Fruit fly (Drosophila melanogaster) whole organism, embryonic: Measurements from ENCODE around the gene SPR.
A peak's percentile ranks its signal among the peaks of the same experiment; 100 is the strongest.

Experiments
- CG11085 ChIP-seq: fragments of 200-800 bp; sonication (Bioruptor generic); IDR thresholded peaks from 2 replicates; pipeline ENCODE4 v1.3.6; 2022; ENCODE audit warnings: missing biosample characterization, missing genetic modification characterization
- CG11093 ChIP-seq: fragments of 200-800 bp; sonication (Bioruptor generic); IDR thresholded peaks from 3 replicates; pipeline ENCODE4 v1.3.6; 2022; ENCODE audit warnings: missing biosample characterization, missing genetic modification characterization
- CG11695 ChIP-seq: fragments of 200-800 bp; sonication (Bioruptor generic); IDR thresholded peaks from 3 replicates; pipeline ENCODE4 v1.3.6; 2022; ENCODE audit warnings: missing biosample characterization, missing genetic modification characterization
- CG12236 ChIP-seq: fragments of 200-800 bp; sonication (Bioruptor generic); optimal IDR thresholded peaks from 2 replicates; lab custom pipeline; 2016; ENCODE audit warnings: missing biosample characterization, missing genetic modification characterization
- CG12942 ChIP-seq: fragments of 200-800 bp; sonication (Bioruptor generic); optimal IDR thresholded peaks from 3 replicates; lab custom pipeline; 2016; ENCODE audit warnings: missing biosample characterization, missing genetic modification characterization
- CG13894 ChIP-seq: fragments of 200-800 bp; sonication (Bioruptor generic); optimal IDR thresholded peaks from 3 replicates; lab custom pipeline; 2018; ENCODE audit warnings: missing biosample characterization, mild to moderate bottlenecking, missing genetic modification characterization, moderate library complexity
- CG14441 ChIP-seq: fragments of 200-800 bp; sonication (Bioruptor generic); IDR thresholded peaks from 2 replicates; pipeline ENCODE4 v1.3.6; 2022; ENCODE audit warnings: missing biosample characterization, missing genetic modification characterization
- CG18011 ChIP-seq: fragments of 200-800 bp; sonication (Bioruptor generic); optimal IDR thresholded peaks from 2 replicates; lab custom pipeline; 2017; ENCODE audit warnings: missing biosample characterization, missing genetic modification characterization, mild to moderate bottlenecking, moderate library complexity, missing genotype
- CG2202 ChIP-seq: fragments of 200-800 bp; sonication (Bioruptor generic); optimal IDR thresholded peaks from 2 replicates; lab custom pipeline; 2018; ENCODE audit warnings: missing biosample characterization, mild to moderate bottlenecking, missing genetic modification characterization
- CG31365 ChIP-seq: fragments of 200-800 bp; sonication (Bioruptor generic); optimal IDR thresholded peaks from 2 replicates; lab custom pipeline; 2018; ENCODE audit warnings: missing biosample characterization, mild to moderate bottlenecking, missing genetic modification characterization
- CG32767 ChIP-seq: fragments of 200-800 bp; sonication (Bioruptor generic); IDR thresholded peaks from 2 replicates; pipeline ENCODE4 v1.3.6; 2022; ENCODE audit warnings: missing biosample characterization, missing genetic modification characterization
- CG33213 ChIP-seq: fragments of 200-800 bp; sonication (Bioruptor generic); optimal IDR thresholded peaks from 3 replicates; lab custom pipeline; 2016; ENCODE audit warnings: missing biosample characterization, missing genetic modification characterization
- CG42726 ChIP-seq: fragments of 200-800 bp; sonication (Bioruptor generic); IDR thresholded peaks from 2 replicates; pipeline ENCODE4 v1.3.6; 2022; ENCODE audit warnings: missing biosample characterization, missing genetic modification characterization; ENCODE audit not compliant: partially characterized antibody
- CG6813 ChIP-seq: fragments of 200-800 bp; sonication (Bioruptor generic); optimal IDR thresholded peaks from 2 replicates; lab custom pipeline; 2017; ENCODE audit warnings: missing biosample characterization, missing genetic modification characterization, mild to moderate bottlenecking, moderate library complexity, missing genetic modification reagents
- CG7556 ChIP-seq: fragments of 200-800 bp; sonication (Bioruptor generic); optimal IDR thresholded peaks from 2 replicates; lab custom pipeline; 2017; ENCODE audit warnings: missing biosample characterization, mild to moderate bottlenecking, missing genetic modification characterization
- CG7987 ChIP-seq: fragments of 200-800 bp; sonication (Bioruptor generic); optimal IDR thresholded peaks from 2 replicates; lab custom pipeline; 2018; ENCODE audit warnings: missing biosample characterization, mild to moderate bottlenecking, missing genetic modification characterization, moderate library complexity
- CG9437 ChIP-seq: fragments of 200-800 bp; sonication (Bioruptor generic); optimal IDR thresholded peaks from 2 replicates; lab custom pipeline; 2018; ENCODE audit warnings: missing biosample characterization, mild to moderate bottlenecking, missing genetic modification characterization
- CoRest ChIP-seq: fragments of 200-800 bp; sonication (Bioruptor generic); optimal IDR thresholded peaks from 3 replicates; lab custom pipeline; 2018; ENCODE audit warnings: missing biosample characterization, mild to moderate bottlenecking, missing genetic modification characterization, moderate library complexity
- Dip3 ChIP-seq: fragments of 200-800 bp; sonication (Bioruptor generic); optimal IDR thresholded peaks from 3 replicates; lab custom pipeline; 2016; ENCODE audit warnings: missing biosample characterization, missing genetic modification characterization
- Doc3 ChIP-seq: fragments of 200-800 bp; sonication (Bioruptor generic); IDR thresholded peaks from 3 replicates; pipeline ENCODE4 v1.3.6; 2022; ENCODE audit warnings: missing biosample characterization, missing genetic modification characterization; ENCODE audit not compliant: partially characterized antibody
- Ets65A ChIP-seq: fragments of 200-800 bp; sonication (Bioruptor generic); peaks from one replicate; lab custom pipeline; 2016; ENCODE audit warnings: missing biosample characterization, missing genetic modification characterization
- Gug ChIP-seq: fragments of 200-800 bp; sonication (Bioruptor generic); IDR thresholded peaks from 4 replicates; pipeline ENCODE4 v1.3.6; 2022; ENCODE audit warnings: missing biosample characterization, missing genetic modification characterization
- Hsf ChIP-seq: fragments of 200-800 bp; sonication (Bioruptor generic); optimal IDR thresholded peaks from 3 replicates; lab custom pipeline; 2016; ENCODE audit warnings: missing biosample characterization, missing genetic modification characterization
- Meics ChIP-seq: fragments of 200-800 bp; sonication (Bioruptor generic); optimal IDR thresholded peaks from 2 replicates; lab custom pipeline; 2017; ENCODE audit warnings: missing biosample characterization, mild to moderate bottlenecking, missing genetic modification characterization
- NC2β ChIP-seq: fragments of 200-800 bp; sonication (Bioruptor generic); optimal IDR thresholded peaks from 2 replicates; lab custom pipeline; 2016; ENCODE audit warnings: missing biosample characterization, missing genetic modification characterization
- NFAT ChIP-seq: fragments of 200-800 bp; sonication (Bioruptor generic); IDR thresholded peaks from 2 replicates; pipeline ENCODE4 v1.3.6; 2022; ENCODE audit warnings: missing biosample characterization, missing genetic modification characterization
- Optix ChIP-seq: fragments of 200-800 bp; sonication (Bioruptor generic); IDR thresholded peaks from 3 replicates; pipeline ENCODE4 v1.3.6; 2022; ENCODE audit warnings: missing biosample characterization, missing genetic modification characterization
- Pdp1 ChIP-seq, 2 experiments: fragments of 200-800 bp; sonication (Bioruptor generic); optimal IDR thresholded peaks; 3 replicates each; lab custom pipeline; 2016; ENCODE audit warnings: missing biosample characterization in 2 of 2, missing genetic modification characterization in 2 of 2, mild to moderate bottlenecking in 1 of 2, moderate library complexity in 1 of 2
- Ssrp ChIP-seq: fragments of 200-800 bp; sonication (Bioruptor generic); optimal IDR thresholded peaks from 2 replicates; lab custom pipeline; 2018; ENCODE audit warnings: missing biosample characterization, mild to moderate bottlenecking, missing genetic modification characterization, moderate library complexity
- Stat92E ChIP-seq, 3 experiments: fragments of >200 bp in 2 of 3; fragments of 200-800 bp in 1 of 3; sonication (Bioruptor generic) in 1 of 3; optimal IDR thresholded peaks; 2 replicates each; lab custom pipeline; 2017 to 2019; ENCODE audit warnings: missing biosample characterization in 3 of 3, missing genetic modification characterization in 3 of 3, mild to moderate bottlenecking in 1 of 3, moderate library complexity in 1 of 3
- Tbp ChIP-seq: fragments of >200 bp; optimal IDR thresholded peaks from 2 replicates; lab custom pipeline; 2018; ENCODE audit warnings: missing biosample characterization, missing genetic modification characterization
- corto ChIP-seq: fragments of 200-800 bp; sonication (Bioruptor generic); optimal IDR thresholded peaks from 2 replicates; lab custom pipeline; 2016; ENCODE audit warnings: missing biosample characterization, mild to moderate bottlenecking, missing genetic modification characterization, moderate library complexity
- crol ChIP-seq: fragments of 200-800 bp; sonication (Bioruptor generic); IDR thresholded peaks from 2 replicates; pipeline ENCODE4 v1.3.6; 2022; ENCODE audit warnings: missing biosample characterization, missing genetic modification characterization
- crp ChIP-seq, 2 experiments: fragments of 200-800 bp; sonication (Bioruptor generic); optimal IDR thresholded peaks; 2 replicates in 1 of 2; 3 replicates in 1 of 2; lab custom pipeline; 2017; ENCODE audit warnings: missing biosample characterization in 2 of 2, missing genetic modification characterization in 2 of 2, mild to moderate bottlenecking in 1 of 2, moderate library complexity in 1 of 2
- da ChIP-seq: fragments of 200-800 bp; sonication (Bioruptor generic); optimal IDR thresholded peaks from 2 replicates; lab custom pipeline; 2016; ENCODE audit warnings: missing biosample characterization, missing genetic modification characterization
- disco-r ChIP-seq: fragments of 200-800 bp; sonication (Bioruptor generic); optimal IDR thresholded peaks from 2 replicates; lab custom pipeline; 2016; ENCODE audit warnings: missing biosample characterization, missing genetic modification characterization
- emc ChIP-seq: fragments of 200-800 bp; sonication (Bioruptor generic); optimal IDR thresholded peaks from 2 replicates; lab custom pipeline; 2016; ENCODE audit warnings: missing biosample characterization, missing genetic modification characterization
- fd64A ChIP-seq: fragments of 200-800 bp; sonication (Bioruptor generic); optimal IDR thresholded peaks from 3 replicates; lab custom pipeline; 2018; ENCODE audit warnings: missing biosample characterization, mild to moderate bottlenecking, missing genetic modification characterization
- fru ChIP-seq: fragments of >200 bp; optimal IDR thresholded peaks from 2 replicates; lab custom pipeline; 2017
- ftz-f1 ChIP-seq: fragments of 200-800 bp; sonication (Bioruptor generic); optimal IDR thresholded peaks from 2 replicates; lab custom pipeline; 2016; ENCODE audit warnings: missing biosample characterization, missing genetic modification characterization
- gsb-n ChIP-seq: fragments of 200-800 bp; sonication (Bioruptor generic); optimal IDR thresholded peaks from 3 replicates; lab custom pipeline; 2018; ENCODE audit warnings: missing biosample characterization, mild to moderate bottlenecking, missing genetic modification characterization
- pita ChIP-seq: fragments of 200-800 bp; sonication (Bioruptor generic); optimal IDR thresholded peaks from 2 replicates; lab custom pipeline; 2017; ENCODE audit warnings: missing biosample characterization, mild to moderate bottlenecking, missing genetic modification characterization
- ro ChIP-seq: fragments of 200-800 bp; sonication (Bioruptor generic); IDR thresholded peaks from 2 replicates; pipeline ENCODE4 v1.3.6; 2022; ENCODE audit warnings: missing biosample characterization, missing genetic modification characterization
- run ChIP-seq: fragments of 200-800 bp; sonication (Bioruptor generic); optimal IDR thresholded peaks from 3 replicates; lab custom pipeline; 2018; ENCODE audit warnings: missing biosample characterization, mild to moderate bottlenecking, missing genetic modification characterization
- sisA ChIP-seq: fragments of 200-800 bp; sonication (Bioruptor generic); IDR thresholded peaks from 2 replicates; pipeline ENCODE4 v1.3.6; 2022; ENCODE audit warnings: missing biosample characterization, missing genetic modification characterization
- slbo ChIP-seq: fragments of 200-800 bp; sonication (Bioruptor generic); IDR thresholded peaks from 2 replicates; pipeline ENCODE4 v1.3.6; 2022; ENCODE audit warnings: missing biosample characterization, missing genetic modification characterization
- ttk ChIP-seq: fragments of 200-800 bp; sonication (Bioruptor generic); IDR thresholded peaks from 2 replicates; pipeline ENCODE4 v2.1.2; 2022; ENCODE audit warnings: missing biosample characterization, missing genetic modification characterization
- twi ChIP-seq: fragments of 200-800 bp; optimal IDR thresholded peaks from 2 replicates; lab custom pipeline; 2019; ENCODE audit warnings: missing biosample characterization, mild to moderate bottlenecking, missing genetic modification characterization, moderate library complexity
- zfh1 ChIP-seq: fragments of 200-800 bp; sonication (Bioruptor generic); IDR thresholded peaks from 3 replicates; pipeline ENCODE4 v1.3.6; 2022; ENCODE audit warnings: missing biosample characterization, missing genetic modification characterization

SPR gene

dm6 chrX:5419045-5419901 is 27.2 kb upstream of the SPR start (continued):
- peak; percentile 31 to 65 for TF ChIP-seq Pdp1 (GFP tag; optimal IDR thresholded peaks at IDR 0.05; lab: Kevin White, UChicago)
- TF ChIP-seq CG42726: no peak
- no peak for TF ChIP-seq Stat92E (GFP tag; optimal IDR thresholded peaks at IDR 0.05; lab: Kevin White, UChicago)
- TF ChIP-seq CG14441 (GFP tag; lab: Robert Waterston, UW): peak; percentile 89
- TF ChIP-seq disco-r (GFP tag; lab: Kevin White, UChicago): peak; percentile 71
- no peak for TF ChIP-seq CG2202 (tag; lab: Kevin White, UChicago)
- TF ChIP-seq ro (GFP tag; lab: Robert Waterston, UW): peak; percentile 68
- TF ChIP-seq emc (GFP tag; lab: Kevin White, UChicago): peak; percentile 53
- peak; percentile 49 for TF ChIP-seq run
- TF ChIP-seq pita (GFP tag; lab: Kevin White, UChicago): no peak
- peak; percentile 51 for TF ChIP-seq NC2β
- TF ChIP-seq CG11695 (GFP tag; lab: Robert Waterston, UW): peak; percentile 82
- no peak for TF ChIP-seq Doc3 (GFP tag; lab: Robert Waterston, UW)
- peak; percentile 52 for TF ChIP-seq CG12942 (GFP tag; lab: Kevin White, UChicago)
- peak; percentile 90 for TF ChIP-seq Ets65A (GFP tag; lab: Kevin White, UChicago)
- TF ChIP-seq CG18011: peak; percentile 29
- TF ChIP-seq Meics (GFP tag; lab: Kevin White, UChicago): peak; percentile 82
- TF ChIP-seq da (GFP tag; lab: Kevin White, UChicago): no peak
- TF ChIP-seq Dip3 (GFP tag; lab: Kevin White, UChicago): no peak
- peak; percentile 80 for TF ChIP-seq slbo (GFP tag; lab: Robert Waterston, UW)
- TF ChIP-seq CG6813 (GFP tag; lab: Kevin White, UChicago): peak; percentile 55
- peak; percentile 66; the same call in 2 of the 3 replicates for TF ChIP-seq CG11093 (GFP tag; lab: Robert Waterston, UW)
- TF ChIP-seq Hsf (GFP tag; lab: Kevin White, UChicago): peak; percentile 64
- no peak for TF ChIP-seq CG31365 (tag; lab: Kevin White, UChicago)
- peak; percentile 10 for TF ChIP-seq CG7987 (GFP tag; lab: Kevin White, UChicago)
- TF ChIP-seq Gug (GFP tag; lab: Robert Waterston, UW): peak; percentile 66; the same call in 2 of the 4 replicates
- TF ChIP-seq crol (GFP tag; lab: Robert Waterston, UW): peak; percentile 89
- TF ChIP-seq fru (lab: Kevin White, UChicago): no peak
- no peak for TF ChIP-seq corto (GFP tag; lab: Kevin White, UChicago)
- peak; percentile 67 for TF ChIP-seq ttk (GFP tag; lab: Robert Waterston, UW)
- no peak for TF ChIP-seq Tbp (GFP tag; lab: Kevin White, UChicago)
- peak; percentile 58 for TF ChIP-seq CG9437 (GFP tag; lab: Kevin White, UChicago)
- peak; percentile 52 for TF ChIP-seq CG13894
- peak in 1 of 2 experiments; percentile 15 for TF ChIP-seq crp (GFP tag; optimal IDR thresholded peaks at IDR 0.05; lab: Kevin White, UChicago)
- peak; percentile 81 for TF ChIP-seq Ssrp (tag; lab: Kevin White, UChicago)
- TF ChIP-seq gsb-n (tag; lab: Kevin White, UChicago): peak; percentile 65
- TF ChIP-seq CG7556 (GFP tag; lab: Kevin White, UChicago): peak; percentile 79
- peak; percentile 46; the same call in 1 of the 2 replicates for TF ChIP-seq CG32767 (GFP tag; lab: Robert Waterston, UW)
- no peak for TF ChIP-seq twi (tag; lab: Kevin White, UChicago)
- TF ChIP-seq ftz-f1: no peak
- peak; percentile 32 for TF ChIP-seq CG12236 (GFP tag; lab: Kevin White, UChicago)
- TF ChIP-seq CG33213: peak; percentile 39
- TF ChIP-seq Optix (GFP tag; lab: Robert Waterston, UW): peak; percentile 63
- peak; percentile 64 for TF ChIP-seq CG11085 (GFP tag; lab: Robert Waterston, UW)
- peak; percentile 81 for TF ChIP-seq CoRest (tag; lab: Kevin White, UChicago)
- no peak for TF ChIP-seq fd64A
- TF ChIP-seq NFAT (GFP tag; lab: Robert Waterston, UW): peak; percentile 79
- TF ChIP-seq sisA (GFP tag; lab: Robert Waterston, UW): peak; percentile 84
- TF ChIP-seq zfh1 (GFP tag; lab: Robert Waterston, UW): peak; percentile 76
